Worm (Caenorhabditis elegans): Measurements from ENCODE around the gene daf-1.
A peak's percentile ranks its signal among the peaks of the same experiment; 100 is the strongest.

Gene daf-1

ce11 chrIV:143807-144371, 11.7 kb downstream of the daf-1 start (continued):
- TF ChIP-seq ztf-28 (GFP tag; IDR thresholded peaks at IDR 0.05) (0 out of 2 replicates have a peak, but pooled peaks have one; percentile 50), snpc-1.3 (tag; optimal IDR thresholded peaks at IDR 0.05; ENCODE audit: insufficient read depth) (peak; percentile 29)

ce11 chrIV:147819-148218, 15.6 kb downstream of the daf-1 start, which contains the start of gene col-99:
TSS of gene col-99 (minus strand) at chrIV:147919.
- TF ChIP-seq nfyb-1 (GFP tag; IDR thresholded peaks at IDR 0.05) (no peak), attf-3 (GFP tag; conservative IDR thresholded peaks at IDR 0.05) (peak; percentile 46; the same call in 1 of the 2 replicates), zfh-2 (GFP tag; conservative IDR thresholded peaks at IDR 0.05) (peak; percentile 48; the same call in 1 of the 2 replicates), hrde-1 (tag; optimal IDR thresholded peaks at IDR 0.05; ENCODE audit: borderline replicate concordance) (no peak)

ce11 chrIV:148756-149155, 16.5 kb downstream of the daf-1 start:
- TF ChIP-seq F57C9.4 (tag; optimal IDR thresholded peaks at IDR 0.05) (no peak), T26A5.8 (tag; optimal IDR thresholded peaks at IDR 0.05) (no peak), cebp-1 (GFP tag; IDR thresholded peaks at IDR 0.05) (no peak), cebp-1 (tag; optimal IDR thresholded peaks at IDR 0.05) (no peak), ztf-3 (GFP tag; optimal IDR thresholded peaks at IDR 0.05) (no peak), him-1 (tag; optimal IDR thresholded peaks at IDR 0.05) (no peak), ccch-3 (GFP tag; optimal IDR thresholded peaks at IDR 0.05) (no peak), athp-1 (tag; optimal IDR thresholded peaks at IDR 0.05) (no peak)

ce11 chrIV:149794-150193, 17.6 kb downstream of the daf-1 start:
- TF ChIP-seq nhr-80 (tag; optimal IDR thresholded peaks at IDR 0.05) (no peak), hlh-26 (GFP tag; conservative IDR thresholded peaks at IDR 0.05) (no peak), ceh-27 (GFP tag; optimal IDR thresholded peaks at IDR 0.05) (no peak), F37B4.10 (GFP tag; IDR thresholded peaks at IDR 0.05) (no peak), C06A6.2 (GFP tag; conservative IDR thresholded peaks at IDR 0.05) (no peak), cebp-1 (GFP tag; IDR thresholded peaks at IDR 0.05) (no peak), cebp-1 (tag; optimal IDR thresholded peaks at IDR 0.05) (no peak), F39B2.1 (GFP tag; IDR thresholded peaks at IDR 0.05) (no peak), F52B5.7 (tag; optimal IDR thresholded peaks at IDR 0.05) (no peak), hlh-12 (tag; optimal IDR thresholded peaks at IDR 0.05) (no peak), ceh-100 (GFP tag; IDR thresholded peaks at IDR 0.05) (no peak), ztf-6 (GFP tag; IDR thresholded peaks at IDR 0.05) (no peak), T26A5.8 (tag; optimal IDR thresholded peaks at IDR 0.05) (no peak), lag-1 (GFP tag; IDR thresholded peaks at IDR 0.05) (no peak), unc-130 (GFP tag; optimal IDR thresholded peaks at IDR 0.05) (no peak), bed-1 (GFP tag; IDR thresholded peaks at IDR 0.05) (no peak), snpc-1.1 (tag; optimal IDR thresholded peaks at IDR 0.05; ENCODE audit: insufficient read depth) (no peak), ZK185.1 (tag; optimal IDR thresholded peaks at IDR 0.05; ENCODE audit: poor library complexity, severe bottlenecking) (no peak), B0336.3 (GFP tag; IDR thresholded peaks at IDR 0.05) (no peak), chd-7 (tag; optimal IDR thresholded peaks at IDR 0.05) (no peak), zfh-2 (GFP tag; conservative IDR thresholded peaks at IDR 0.05) (no peak)

- no peak for TF ChIP-seq hmg-20 (GFP tag; IDR thresholded peaks at IDR 0.05)
- no peak for TF ChIP-seq F55B11.4 (tag; optimal IDR thresholded peaks at IDR 0.05; ENCODE audit: borderline replicate concordance, insufficient read depth)
- TF ChIP-seq zfh-2 (GFP tag; conservative IDR thresholded peaks at IDR 0.05): no peak
- no peak for TF ChIP-seq gei-17 (GFP tag; optimal IDR thresholded peaks at IDR 0.05)
- TF ChIP-seq ztf-28 (GFP tag; IDR thresholded peaks at IDR 0.05): no peak
- no peak for TF ChIP-seq F52B5.7 (tag; optimal IDR thresholded peaks at IDR 0.05)
- TF ChIP-seq rpc-1 (optimal IDR thresholded peaks at IDR 0.05): no peak
- TF ChIP-seq rpc-1 (tag; optimal IDR thresholded peaks at IDR 0.05): no peak
- TF ChIP-seq xnd-1 (tag; optimal IDR thresholded peaks at IDR 0.05): no peak
- no peak for TF ChIP-seq lin-40 (tag; optimal IDR thresholded peaks at IDR 0.05)
- no peak for TF ChIP-seq F22D6.2 (tag; optimal IDR thresholded peaks at IDR 0.05)
- no peak for TF ChIP-seq Y67H2A.10 (GFP tag; conservative IDR thresholded peaks at IDR 0.05)
- TF ChIP-seq sea-2 (GFP tag; IDR thresholded peaks at IDR 0.05): no peak
- TF ChIP-seq madf-8 (GFP tag; conservative IDR thresholded peaks at IDR 0.05): no peak
- no peak for TF ChIP-seq dpff-1 (tag; optimal IDR thresholded peaks at IDR 0.05)
Measured at ce11 chrIV:157809-158208, 25.6 kb downstream of the daf-1 start, which contains the start of gene gegf-1. TSS of gene gegf-1 (minus strand) at chrIV:157909.
